Fruit fly (Drosophila melanogaster) whole organism, embryonic: ENCODE results near the gene bon.

Source experiments
- Adf1 ChIP-seq: fragments of 200-800 bp; sonication (Bioruptor generic); IDR thresholded peaks from 2 replicates; pipeline ENCODE4 v1.3.6; 2022; ENCODE audit warnings: missing biosample characterization, missing genetic modification characterization
- Antp ChIP-seq: fragments of 200-800 bp; sonication (Bioruptor generic); optimal IDR thresholded peaks from 3 replicates; lab custom pipeline; 2016; ENCODE audit warnings: missing biosample characterization, missing genetic modification characterization
- Bteb2 ChIP-seq: fragments of 200-800 bp; sonication (Bioruptor generic); optimal IDR thresholded peaks from 2 replicates; lab custom pipeline; 2016; ENCODE audit warnings: missing biosample characterization, missing genetic modification characterization
- CG11695 ChIP-seq: fragments of 200-800 bp; sonication (Bioruptor generic); IDR thresholded peaks from 3 replicates; pipeline ENCODE4 v1.3.6; 2022; ENCODE audit warnings: missing biosample characterization, missing genetic modification characterization
- CG12299 ChIP-seq: fragments of 200-800 bp; sonication (Bioruptor generic); optimal IDR thresholded peaks from 2 replicates; lab custom pipeline; 2018; ENCODE audit warnings: missing biosample characterization, mild to moderate bottlenecking, missing genetic modification characterization
- CG14050 ChIP-seq: fragments of 200-800 bp; sonication (Bioruptor generic); IDR thresholded peaks from 3 replicates; pipeline ENCODE4 v1.3.6; 2022; ENCODE audit warnings: missing biosample characterization, missing genetic modification characterization
- CG15696 ChIP-seq: fragments of 200-800 bp; sonication (Bioruptor generic); optimal IDR thresholded peaks from 2 replicates; lab custom pipeline; 2019; ENCODE audit warnings: missing biosample characterization, mild to moderate bottlenecking, missing genetic modification characterization, moderate library complexity
- CG17802 ChIP-seq: fragments of 200-800 bp; sonication (Bioruptor generic); optimal IDR thresholded peaks from 2 replicates; lab custom pipeline; 2018; ENCODE audit warnings: missing biosample characterization, mild to moderate bottlenecking, missing genetic modification characterization, moderate library complexity
- CG18764 ChIP-seq: fragments of 200-800 bp; sonication (Bioruptor generic); optimal IDR thresholded peaks from 3 replicates; lab custom pipeline; 2016; ENCODE audit warnings: missing biosample characterization, missing genetic modification characterization
- CG3065 ChIP-seq: fragments of 200-800 bp; sonication (Bioruptor generic); optimal IDR thresholded peaks from 2 replicates; lab custom pipeline; 2016; ENCODE audit warnings: missing biosample characterization, missing genetic modification characterization
- CG3407 ChIP-seq: fragments of 200-800 bp; sonication (Bioruptor generic); optimal IDR thresholded peaks from 2 replicates; lab custom pipeline; 2018; ENCODE audit warnings: missing biosample characterization, mild to moderate bottlenecking, missing genetic modification characterization
- CG3726 ChIP-seq: fragments of 200-800 bp; sonication (Bioruptor generic); IDR thresholded peaks from 3 replicates; pipeline ENCODE4, ENCODE4 v1.3.6; 2022; ENCODE audit warnings: missing biosample characterization, missing genetic modification characterization
- CG42726 ChIP-seq: fragments of 200-800 bp; sonication (Bioruptor generic); IDR thresholded peaks from 2 replicates; pipeline ENCODE4 v1.3.6; 2022; ENCODE audit warnings: missing biosample characterization, missing genetic modification characterization; ENCODE audit not compliant: partially characterized antibody
- CG4707 ChIP-seq: fragments of 200-800 bp; sonication (Bioruptor generic); optimal IDR thresholded peaks from 2 replicates; lab custom pipeline; 2018; ENCODE audit warnings: missing biosample characterization, mild to moderate bottlenecking, missing genetic modification characterization, moderate library complexity
- CG5180 ChIP-seq: fragments of 200-800 bp; sonication (Bioruptor generic); optimal IDR thresholded peaks from 3 replicates; lab custom pipeline; 2017; ENCODE audit warnings: missing biosample characterization, missing genetic modification characterization, mild to moderate bottlenecking, moderate library complexity, missing genetic modification reagents
- CG6683 ChIP-seq: fragments of 200-800 bp; sonication (Bioruptor generic); optimal IDR thresholded peaks from 2 replicates; lab custom pipeline; 2017; ENCODE audit warnings: missing biosample characterization, mild to moderate bottlenecking, missing genetic modification characterization, missing genetic modification reagents
- CG6689 ChIP-seq: fragments of 200-800 bp; sonication (Bioruptor generic); IDR thresholded peaks from 2 replicates; pipeline ENCODE4 v1.3.6; 2022; ENCODE audit warnings: missing biosample characterization, missing genetic modification characterization
- CG7271 ChIP-seq: fragments of 200-800 bp; sonication (Bioruptor generic); optimal IDR thresholded peaks from 2 replicates; lab custom pipeline; 2018; ENCODE audit warnings: missing biosample characterization, mild to moderate bottlenecking, missing genetic modification characterization, moderate library complexity
- CG7745 ChIP-seq: fragments of 200-800 bp; sonication (Bioruptor generic); optimal IDR thresholded peaks from 2 replicates; lab custom pipeline; 2018; ENCODE audit warnings: missing biosample characterization, mild to moderate bottlenecking, missing genetic modification characterization, moderate library complexity
- CG7839 ChIP-seq: fragments of 200-800 bp; sonication (Bioruptor generic); optimal IDR thresholded peaks from 3 replicates; lab custom pipeline; 2018; ENCODE audit warnings: missing biosample characterization, mild to moderate bottlenecking, missing genetic modification characterization, moderate library complexity
- Camta ChIP-seq: fragments of 200-800 bp; sonication (Bioruptor generic); optimal IDR thresholded peaks from 2 replicates; lab custom pipeline; 2016; ENCODE audit warnings: missing biosample characterization, missing genetic modification characterization
- Chrac-16 ChIP-seq: fragments of 200-800 bp; sonication (Bioruptor generic); optimal IDR thresholded peaks from 3 replicates; lab custom pipeline; 2016; ENCODE audit warnings: missing biosample characterization, missing genetic modification characterization
- D19B ChIP-seq: fragments of 200-800 bp; sonication (Bioruptor generic); optimal IDR thresholded peaks from 2 replicates; lab custom pipeline; 2017; ENCODE audit warnings: missing biosample characterization, mild to moderate bottlenecking, missing genetic modification characterization
- Deaf1 ChIP-seq: fragments of 200-800 bp; optimal IDR thresholded peaks from 3 replicates; lab custom pipeline; 2019; ENCODE audit warnings: missing biosample characterization, mild to moderate bottlenecking, missing genetic modification characterization, moderate library complexity
- Hr3 ChIP-seq: fragments of 200-800 bp; sonication (Bioruptor generic); optimal IDR thresholded peaks from 3 replicates; lab custom pipeline; 2016; ENCODE audit warnings: missing biosample characterization, missing genetic modification characterization
- Hsf ChIP-seq: fragments of 200-800 bp; sonication (Bioruptor generic); optimal IDR thresholded peaks from 3 replicates; lab custom pipeline; 2016; ENCODE audit warnings: missing biosample characterization, missing genetic modification characterization
- Jarid2 ChIP-seq: fragments of 200-800 bp; sonication (Bioruptor generic); optimal IDR thresholded peaks from 3 replicates; lab custom pipeline; 2017; ENCODE audit warnings: mild to moderate bottlenecking, missing biosample characterization, missing genetic modification reagents, missing genetic modification characterization
- Lhr ChIP-seq: fragments of 200-800 bp; sonication (Bioruptor generic); optimal IDR thresholded peaks from 3 replicates; lab custom pipeline; 2017; ENCODE audit warnings: mild to moderate bottlenecking, missing biosample characterization, missing genetic modification reagents, missing genetic modification characterization
- Nf-YA ChIP-seq: fragments of 200-800 bp; sonication (Bioruptor generic); IDR thresholded peaks from 2 replicates; pipeline ENCODE4 v1.3.6; 2022; ENCODE audit warnings: missing biosample characterization, missing genetic modification characterization
- Pdp1 ChIP-seq, 2 experiments: fragments of 200-800 bp; sonication (Bioruptor generic); optimal IDR thresholded peaks; 3 replicates each; lab custom pipeline; 2016; ENCODE audit warnings: missing biosample characterization in 2 of 2, missing genetic modification characterization in 2 of 2, mild to moderate bottlenecking in 1 of 2, moderate library complexity in 1 of 2
- Ptx1 ChIP-seq: fragments of 200-800 bp; sonication (Bioruptor generic); IDR thresholded peaks from 2 replicates; pipeline ENCODE4 v1.3.6; 2022; ENCODE audit warnings: missing biosample characterization, missing genetic modification characterization
- Sry-δ ChIP-seq: fragments of 200-800 bp; sonication (Bioruptor generic); optimal IDR thresholded peaks from 2 replicates; lab custom pipeline; 2016; ENCODE audit warnings: missing biosample characterization, missing genetic modification characterization
- Trl ChIP-seq, 3 experiments: fragments of >200 bp in 2 of 3; fragments of 200-800 bp in 1 of 3; sonication (Bioruptor generic) in 1 of 3; optimal IDR thresholded peaks; 2 replicates in 1 of 3; 3 replicates in 2 of 3; lab custom pipeline; 2016 to 2017; ENCODE audit warnings: missing biosample characterization in 1 of 3, missing genetic modification characterization in 1 of 3
- ara ChIP-seq: fragments of 200-800 bp; sonication (Bioruptor generic); IDR thresholded peaks from 2 replicates; pipeline ENCODE4 v1.3.6; 2022; ENCODE audit warnings: missing biosample characterization, missing genetic modification characterization
- chif ChIP-seq, 2 experiments: fragments of 200-800 bp; sonication (Bioruptor generic); optimal IDR thresholded peaks; 3 replicates each; lab custom pipeline; 2016; ENCODE audit warnings: missing biosample characterization in 2 of 2, missing genetic modification characterization in 2 of 2
- chn ChIP-seq: fragments of 200-800 bp; sonication (Bioruptor generic); optimal IDR thresholded peaks from 2 replicates; lab custom pipeline; 2016; ENCODE audit warnings: missing biosample characterization, missing genetic modification characterization
- danr ChIP-seq: fragments of 200-800 bp; sonication (Bioruptor generic); IDR thresholded peaks from 2 replicates; pipeline ENCODE4 v1.3.6; 2022; ENCODE audit warnings: missing biosample characterization, missing genetic modification characterization
- dm ChIP-seq: fragments of 200-800 bp; sonication (Bioruptor generic); optimal IDR thresholded peaks from 3 replicates; lab custom pipeline; 2016; ENCODE audit warnings: missing biosample characterization, missing genetic modification characterization
- fru ChIP-seq: fragments of >200 bp; optimal IDR thresholded peaks from 2 replicates; lab custom pipeline; 2017
- gsb ChIP-seq: fragments of 200-800 bp; sonication (Bioruptor generic); IDR thresholded peaks from 2 replicates; pipeline ENCODE4 v1.3.6; 2022; ENCODE audit warnings: missing biosample characterization, missing genetic modification characterization
- gt ChIP-seq: fragments of 200-800 bp; sonication (Bioruptor generic); IDR thresholded peaks from 2 replicates; pipeline ENCODE4 v1.3.6; 2022; ENCODE audit warnings: missing biosample characterization, missing genetic modification characterization
- klu ChIP-seq: fragments of 200-800 bp; sonication (Bioruptor generic); IDR thresholded peaks from 2 replicates; pipeline ENCODE4 v1.3.6; 2022; ENCODE audit warnings: missing biosample characterization, missing genetic modification characterization
- pho ChIP-seq: fragments of 200-800 bp; sonication (Bioruptor generic); optimal IDR thresholded peaks from 2 replicates; lab custom pipeline; 2016; ENCODE audit warnings: missing biosample characterization, missing genetic modification characterization
- seq ChIP-seq: fragments of 200-800 bp; sonication (Bioruptor generic); IDR thresholded peaks from 2 replicates; pipeline ENCODE4 v1.3.6; 2022; ENCODE audit warnings: missing biosample characterization, missing genetic modification characterization
- sim ChIP-seq: fragments of 200-800 bp; sonication (Bioruptor generic); IDR thresholded peaks from 2 replicates; pipeline ENCODE4 v1.3.6; 2022; ENCODE audit warnings: missing biosample characterization, missing genetic modification characterization
- tin ChIP-seq: fragments of 200-800 bp; sonication (Bioruptor generic); optimal IDR thresholded peaks from 3 replicates; lab custom pipeline; 2016; ENCODE audit warnings: missing biosample characterization, missing genetic modification characterization
- tio ChIP-seq: fragments of 200-800 bp; sonication (Bioruptor generic); optimal IDR thresholded peaks from 2 replicates; lab custom pipeline; 2017; ENCODE audit warnings: missing biosample characterization, missing genetic modification characterization, inconsistent platforms
- trh ChIP-seq: fragments of 200-800 bp; sonication (Bioruptor generic); optimal IDR thresholded peaks from 2 replicates; lab custom pipeline; 2016; ENCODE audit warnings: missing biosample characterization, missing genetic modification characterization
- vnd ChIP-seq: fragments of 200-800 bp; sonication (Bioruptor generic); IDR thresholded peaks from 3 replicates; pipeline ENCODE4 v1.3.6; 2022; ENCODE audit warnings: missing biosample characterization, missing genetic modification characterization; ENCODE audit not compliant: partially characterized antibody

bon gene

dm6 chr3R:20587630-20588479 lies 5.1 kb upstream of the bon start, which contains the start of gene Septin2 (continued):
- peak; percentile 70 for TF ChIP-seq Lhr (GFP tag; lab: Kevin White, UChicago)
- no peak for TF ChIP-seq gt (GFP tag; lab: Robert Waterston, UW)
- peak; percentile 35 for TF ChIP-seq CG4707 (GFP tag; lab: Kevin White, UChicago)
- TF ChIP-seq Trl (optimal IDR thresholded peaks at IDR 0.05; lab: Kevin White, UChicago) = no peak
- peak; percentile 43 for TF ChIP-seq Trl (GFP tag; optimal IDR thresholded peaks at IDR 0.05; lab: Kevin White, UChicago)
- peak; percentile 53 for TF ChIP-seq Camta
- peak; percentile 82 for TF ChIP-seq CG11695 (GFP tag; lab: Robert Waterston, UW)
- TF ChIP-seq gsb (GFP tag; lab: Robert Waterston, UW) = no peak
- TF ChIP-seq CG7745 = no peak
- peak; percentile 71 for TF ChIP-seq Chrac-16
- no peak for TF ChIP-seq CG3065 (GFP tag; lab: Kevin White, UChicago)
- TF ChIP-seq danr (GFP tag; lab: Robert Waterston, UW) = peak; percentile 44; the same call in 1 of the 2 replicates
- TF ChIP-seq trh (GFP tag; lab: Kevin White, UChicago) = peak; percentile 19
- TF ChIP-seq chif (GFP tag; optimal IDR thresholded peaks at IDR 0.05; lab: Kevin White, UChicago) = peak; percentile 49 to 83
- peak; percentile 75 for TF ChIP-seq CG6689 (GFP tag; lab: Robert Waterston, UW)
- TF ChIP-seq Pdp1 (GFP tag; optimal IDR thresholded peaks at IDR 0.05; lab: Kevin White, UChicago) = peak; percentile 34 to 50
- TF ChIP-seq D19B (GFP tag; lab: Kevin White, UChicago) = peak; percentile 32
- peak; percentile 82 for TF ChIP-seq tin
- TF ChIP-seq Deaf1 (tag; lab: Kevin White, UChicago) = peak; percentile 47
- TF ChIP-seq sim (GFP tag; lab: Robert Waterston, UW) = peak; percentile 44; the same call in 1 of the 2 replicates
- TF ChIP-seq Sry-δ (GFP tag; lab: Kevin White, UChicago) = peak; percentile 9
- peak; percentile 38 for TF ChIP-seq CG6683 (GFP tag; lab: Kevin White, UChicago)
- peak; percentile 6 for TF ChIP-seq Bteb2 (GFP tag; lab: Kevin White, UChicago)
- TF ChIP-seq CG18764 (GFP tag; lab: Kevin White, UChicago) = peak; percentile 74
- no peak for TF ChIP-seq CG7271 (tag; lab: Kevin White, UChicago)
- peak; percentile 74 for TF ChIP-seq Hr3 (GFP tag; lab: Kevin White, UChicago)
- TF ChIP-seq fru (lab: Kevin White, UChicago) = no peak
- peak; percentile 66 for TF ChIP-seq CG17802
- TF ChIP-seq CG12299 (tag; lab: Kevin White, UChicago) = peak; percentile 34
- TF ChIP-seq ara (GFP tag; lab: Robert Waterston, UW) = peak; percentile 77
- peak; percentile 25 for TF ChIP-seq Antp (GFP tag; lab: Kevin White, UChicago)
- peak; percentile 82 for TF ChIP-seq CG7839 (tag; lab: Kevin White, UChicago)
- peak; percentile 46 for TF ChIP-seq pho (GFP tag; lab: Kevin White, UChicago)
- TF ChIP-seq Adf1 (GFP tag; lab: Robert Waterston, UW) = no peak
- no peak for TF ChIP-seq vnd (GFP tag; lab: Robert Waterston, UW)
- peak; percentile 88 for TF ChIP-seq tio
- TF ChIP-seq klu (GFP tag; lab: Robert Waterston, UW) = no peak
- TF ChIP-seq CG15696 (tag; lab: Kevin White, UChicago) = peak; percentile 70
- peak; percentile 81 for TF ChIP-seq CG3407
- no peak for TF ChIP-seq Jarid2 (GFP tag; lab: Kevin White, UChicago)
- TF ChIP-seq chn (GFP tag; lab: Kevin White, UChicago) = peak; percentile 73
- TF ChIP-seq CG42726 = no peak
- TF ChIP-seq CG14050 = peak; percentile 42; the same call in 1 of the 3 replicates
- no peak for TF ChIP-seq dm (GFP tag; lab: Kevin White, UChicago)
- peak; percentile 66 for TF ChIP-seq Ptx1 (GFP tag; lab: Robert Waterston, UW)
- TF ChIP-seq Nf-YA = peak; percentile 59; the same call in 1 of the 2 replicates
- TF ChIP-seq seq (GFP tag; lab: Robert Waterston, UW) = peak; percentile 62
- peak; percentile 84 for TF ChIP-seq Hsf (GFP tag; lab: Kevin White, UChicago)
- TF ChIP-seq CG5180 = peak; percentile 75
- no peak for TF ChIP-seq CG3726
